Worm (Caenorhabditis elegans) whole organism, L4 larva: Measurements from ENCODE around the gene coa-7.

Experiments used
- F10B5.3 ChIP-seq: sonication (generic microtip); optimal IDR thresholded peaks from 2 replicates; lab custom pipeline; 2016; ENCODE audit warnings: mild to moderate bottlenecking, missing genetic modification characterization, missing compliant biosample characterization
- F26F4.8 ChIP-seq: fragments of 200-800 bp; sonication (Bioruptor generic); conservative IDR thresholded peaks from 2 replicates; pipeline ENCODE4 v1.3.6; 2022; ENCODE audit warnings: missing genetic modification characterization, missing compliant biosample characterization
- F37D6.2 ChIP-seq: sonication (generic microtip); optimal IDR thresholded peaks from 2 replicates; lab custom pipeline; 2016; ENCODE audit warnings: mild to moderate bottlenecking, missing genetic modification characterization, missing compliant biosample characterization
- T26A8.4 ChIP-seq: fragments of 200-800 bp; sonication (Bioruptor generic); IDR thresholded peaks from 2 replicates; pipeline ENCODE4 v1.3.6; 2022; ENCODE audit warnings: missing genetic modification characterization, missing compliant biosample characterization
- Y75B8A.6 ChIP-seq: fragments of 200-800 bp; sonication (Bioruptor generic); IDR thresholded peaks from 2 replicates; pipeline ENCODE4 v1.3.6; 2022; ENCODE audit warnings: missing genetic modification reagents, missing genetic modification characterization, missing compliant biosample characterization
- ZK337.2 ChIP-seq: fragments of 200-800 bp; sonication (Bioruptor generic); IDR thresholded peaks from 2 replicates; pipeline ENCODE4 v1.3.6; 2022; ENCODE audit warnings: missing genetic modification reagents, missing genetic modification characterization, missing compliant biosample characterization
- aha-1 ChIP-seq: fragments of 150-350 bp; peaks from one replicate; lab custom pipeline; 2014; ENCODE audit warnings: missing biosample characterization, missing genetic modification characterization
- aly-2 ChIP-seq: sonication (generic microtip); optimal IDR thresholded peaks from 2 replicates; lab custom pipeline; 2018; ENCODE audit warnings: missing biosample characterization, missing genetic modification characterization
- ama-1 ChIP-seq: fragments of 150-350 bp; optimal IDR thresholded peaks from 2 replicates; lab custom pipeline; 2014; ENCODE audit warnings: inconsistent platforms, mixed read lengths
- ceh-28 ChIP-seq: fragments of 150-350 bp; optimal IDR thresholded peaks from 2 replicates; lab custom pipeline; 2014; ENCODE audit warnings: missing biosample characterization, missing genetic modification reagents, missing genetic modification characterization
- ceh-32 ChIP-seq: sonication (generic microtip); optimal IDR thresholded peaks from 2 replicates; lab custom pipeline; 2016; ENCODE audit warnings: mild to moderate bottlenecking, missing genetic modification characterization, missing compliant biosample characterization; ENCODE audit not compliant: poor library complexity
- ceh-44 ChIP-seq: fragments of 200-800 bp; sonication (Bioruptor generic); IDR thresholded peaks from 2 replicates; pipeline ENCODE4 v1.3.6; 2022; ENCODE audit warnings: missing genetic modification reagents, missing genetic modification characterization, missing compliant biosample characterization
- ces-1 ChIP-seq: fragments of 150-350 bp; sonication (generic microtip); optimal IDR thresholded peaks from 4 replicates; lab custom pipeline; 2014; ENCODE audit warnings: missing biosample characterization, missing genetic modification reagents, missing genetic modification characterization
- cey-2 ChIP-seq: sonication (generic microtip); optimal IDR thresholded peaks from 3 replicates; lab custom pipeline; 2017; ENCODE audit warnings: missing genetic modification characterization, mild to moderate bottlenecking, missing compliant biosample characterization, antibody characterized with exemption, borderline replicate concordance; ENCODE audit not compliant: insufficient read depth
- daf-12 ChIP-seq: fragments of 150-350 bp; optimal IDR thresholded peaks from 2 replicates; lab custom pipeline; 2014; ENCODE audit warnings: missing biosample characterization, missing genetic modification reagents, missing genetic modification characterization
- daf-19 ChIP-seq: fragments of 200-800 bp; sonication (Bioruptor generic); conservative IDR thresholded peaks from 2 replicates; pipeline ENCODE4 v1.3.6; 2022; ENCODE audit warnings: missing genetic modification characterization, missing compliant biosample characterization
- daf-8 ChIP-seq: fragments of 200-800 bp; sonication (Bioruptor generic); IDR thresholded peaks from 2 replicates; pipeline ENCODE4 v1.3.6; 2022; ENCODE audit warnings: missing genetic modification characterization, missing compliant biosample characterization
- dmd-8 ChIP-seq: fragments of 200-800 bp; sonication (Bioruptor generic); IDR thresholded peaks from 2 replicates; pipeline ENCODE4 v1.3.6; 2022; ENCODE audit warnings: missing genetic modification characterization, missing compliant biosample characterization
- duxl-1 ChIP-seq: sonication (generic microtip); optimal IDR thresholded peaks from 2 replicates; lab custom pipeline; 2016; ENCODE audit warnings: mild to moderate bottlenecking, missing genetic modification characterization, moderate library complexity, missing compliant biosample characterization; ENCODE audit not compliant: poor library complexity
- dve-1 ChIP-seq: sonication (generic microtip); optimal IDR thresholded peaks from 2 replicates; lab custom pipeline; 2017; ENCODE audit warnings: antibody characterized with exemption, mild to moderate bottlenecking, missing genetic modification characterization, missing compliant biosample characterization; ENCODE audit not compliant: insufficient read depth
- egl-43 ChIP-seq: fragments of 200-800 bp; sonication (Bioruptor generic); IDR thresholded peaks from 2 replicates; pipeline ENCODE4 v1.3.6; 2022; ENCODE audit warnings: missing genetic modification reagents, missing genetic modification characterization, missing compliant biosample characterization
- gei-8 ChIP-seq: fragments of 200-800 bp; sonication (Bioruptor generic); optimal IDR thresholded peaks from 2 replicates; lab custom pipeline; 2018; ENCODE audit warnings: mild to moderate bottlenecking, missing genetic modification characterization, missing compliant biosample characterization
- jun-1 ChIP-seq: fragments of 150-350 bp; optimal IDR thresholded peaks from 2 replicates; lab custom pipeline; 2014; ENCODE audit warnings: missing biosample characterization, missing genetic modification reagents, missing genetic modification characterization
- lin-13 ChIP-seq: fragments of 150-350 bp; optimal IDR thresholded peaks from 2 replicates; lab custom pipeline; 2014; ENCODE audit warnings: missing biosample characterization, missing genetic modification reagents, missing genetic modification characterization
- lin-15B ChIP-seq: fragments of 150-350 bp; sonication (generic microtip); optimal IDR thresholded peaks from 3 replicates; lab custom pipeline; 2014; ENCODE audit warnings: missing biosample characterization, missing genetic modification characterization
- lin-29 ChIP-seq: fragments of 200-800 bp; sonication (Bioruptor generic); IDR thresholded peaks from 2 replicates; pipeline ENCODE4 v1.3.6; 2022; ENCODE audit warnings: missing genetic modification reagents, missing genetic modification characterization, missing compliant biosample characterization
- lin-38 ChIP-seq: fragments of 200-800 bp; sonication (Bioruptor generic); IDR thresholded peaks from 2 replicates; pipeline ENCODE4 v1.3.6; 2022; ENCODE audit warnings: missing genetic modification reagents, missing genetic modification characterization, missing compliant biosample characterization
- lsy-2 ChIP-seq, 2 experiments: fragments of 150-350 bp in 1 of 2; sonication (generic microtip) in 1 of 2; optimal IDR thresholded peaks; 2 replicates each; lab custom pipeline; 2014 to 2017; ENCODE audit warnings: missing biosample characterization in 2 of 2, missing genetic modification characterization in 2 of 2
- madf-5 ChIP-seq, 2 experiments: fragments of 200-800 bp; sonication (Bioruptor generic); IDR thresholded peaks; 2 replicates each; pipeline ENCODE4 v1.3.6; 2022; ENCODE audit warnings: missing compliant biosample characterization in 2 of 2, missing genetic modification characterization in 2 of 2
- mdt-29 ChIP-seq: fragments of 200-800 bp; sonication (Bioruptor generic); IDR thresholded peaks from 2 replicates; pipeline ENCODE4 v1.3.6; 2022; ENCODE audit warnings: missing genetic modification reagents, missing genetic modification characterization, missing compliant biosample characterization
- mes-2 ChIP-seq: sonication (generic microtip); optimal IDR thresholded peaks from 2 replicates; lab custom pipeline; 2016; ENCODE audit warnings: missing genotype, mild to moderate bottlenecking, missing genetic modification characterization, missing compliant biosample characterization; ENCODE audit not compliant: poor library complexity, severe bottlenecking
- mxl-2 ChIP-seq: fragments of 200-800 bp; sonication (Bioruptor generic); conservative IDR thresholded peaks from 2 replicates; pipeline ENCODE4 v1.3.6; 2022; ENCODE audit warnings: missing genetic modification reagents, missing genetic modification characterization, missing compliant biosample characterization
- mxl-3 ChIP-seq: fragments of 200-800 bp; sonication (Bioruptor generic); optimal IDR thresholded peaks from 2 replicates; lab custom pipeline; 2018; ENCODE audit warnings: mild to moderate bottlenecking, missing genetic modification characterization, missing compliant biosample characterization
- nhr-102 ChIP-seq: sonication (generic microtip); optimal IDR thresholded peaks from 2 replicates; lab custom pipeline; 2016; ENCODE audit warnings: mild to moderate bottlenecking, missing genetic modification characterization, moderate library complexity, missing compliant biosample characterization
- nhr-42 ChIP-seq: fragments of 200-800 bp; sonication (Bioruptor generic); IDR thresholded peaks from 2 replicates; pipeline ENCODE4 v1.3.6; 2022; ENCODE audit warnings: missing genetic modification characterization, missing compliant biosample characterization
- nhr-76 ChIP-seq: fragments of 150-350 bp; optimal IDR thresholded peaks from 2 replicates; lab custom pipeline; 2014; ENCODE audit warnings: missing biosample characterization, missing genetic modification characterization
- nhr-77 ChIP-seq: fragments of 150-350 bp; optimal IDR thresholded peaks from 2 replicates; lab custom pipeline; 2014; ENCODE audit warnings: missing biosample characterization, missing genetic modification characterization
- pha-4 ChIP-seq, 2 experiments: fragments of 150-350 bp in 1 of 2; fragments of 200-800 bp in 1 of 2; sonication (Bioruptor generic) in 1 of 2; IDR thresholded peaks in 1 of 2; optimal IDR thresholded peaks in 1 of 2; 2 replicates each; pipeline versions ENCODE4 v1.3.6 to Lab custom; 2014 to 2022; ENCODE audit warnings: missing genetic modification characterization in 2 of 2, missing genetic modification reagents in 2 of 2, missing biosample characterization in 1 of 2, missing compliant biosample characterization in 1 of 2
- pqm-1 ChIP-seq: sonication (generic microtip); optimal IDR thresholded peaks from 2 replicates; lab custom pipeline; 2017; ENCODE audit warnings: missing biosample characterization, missing genetic modification characterization
- saeg-2 ChIP-seq: fragments of 200-800 bp; sonication (Bioruptor generic); IDR thresholded peaks from 2 replicates; pipeline ENCODE4 v1.3.6; 2022; ENCODE audit warnings: missing genetic modification reagents, missing genetic modification characterization, missing compliant biosample characterization
- sdz-12 ChIP-seq: fragments of 200-800 bp; sonication (Bioruptor generic); optimal IDR thresholded peaks from 2 replicates; lab custom pipeline; 2018; ENCODE audit warnings: mild to moderate bottlenecking, missing genetic modification characterization, missing compliant biosample characterization
- set-16 ChIP-seq: fragments of 200-800 bp; sonication (Bioruptor generic); IDR thresholded peaks from 2 replicates; pipeline ENCODE4 v1.3.6; 2022; ENCODE audit warnings: missing genetic modification reagents, missing genetic modification characterization, missing compliant biosample characterization
- snpc-1.2 ChIP-seq: fragments of 200-800 bp; sonication (Bioruptor generic); IDR thresholded peaks from 2 replicates; pipeline ENCODE4 v1.3.6; 2022; ENCODE audit warnings: missing genetic modification reagents, missing genetic modification characterization, missing compliant biosample characterization
- spr-1 ChIP-seq: sonication (generic microtip); optimal IDR thresholded peaks from 2 replicates; lab custom pipeline; 2016; ENCODE audit warnings: mild to moderate bottlenecking, missing genetic modification characterization, missing compliant biosample characterization
- tag-97 ChIP-seq: fragments of 200-800 bp; sonication (Bioruptor generic); IDR thresholded peaks from 2 replicates; pipeline ENCODE4 v1.3.6; 2022; ENCODE audit warnings: missing genetic modification characterization, missing compliant biosample characterization
- unc-130 ChIP-seq: sonication (generic microtip); optimal IDR thresholded peaks from 2 replicates; lab custom pipeline; 2016; ENCODE audit warnings: missing genetic modification reagents, missing genetic modification characterization, missing compliant biosample characterization
- unc-62 ChIP-seq, 3 experiments: fragments of 150-350 bp in 1 of 3; sonication (generic microtip); optimal IDR thresholded peaks in 2 of 3; peaks in 1 of 3; 1 replicate in 1 of 3; 2 replicates in 2 of 3; lab custom pipeline; 2014 to 2017; ENCODE audit warnings: missing biosample characterization in 3 of 3, missing genetic modification characterization in 3 of 3, missing genetic modification reagents in 3 of 3, missing genotype in 1 of 3
- zag-1 ChIP-seq: fragments of 150-350 bp; optimal IDR thresholded peaks from 2 replicates; lab custom pipeline; 2014; ENCODE audit warnings: missing biosample characterization, missing genetic modification characterization
- zfp-2 ChIP-seq: sonication (generic microtip); optimal IDR thresholded peaks from 2 replicates; lab custom pipeline; 2016; ENCODE audit warnings: mild to moderate bottlenecking, missing genetic modification characterization, missing compliant biosample characterization
- zfp-3 ChIP-seq: fragments of 200-800 bp; sonication (Bioruptor generic); conservative IDR thresholded peaks from 2 replicates; pipeline ENCODE4 v1.3.6; 2022; ENCODE audit warnings: missing genetic modification reagents, missing genetic modification characterization, missing compliant biosample characterization
- ztf-7 ChIP-seq: fragments of 150-350 bp; optimal IDR thresholded peaks from 2 replicates; lab custom pipeline; 2014; ENCODE audit warnings: missing biosample characterization, missing genetic modification characterization

Gene coa-7

DNA sequence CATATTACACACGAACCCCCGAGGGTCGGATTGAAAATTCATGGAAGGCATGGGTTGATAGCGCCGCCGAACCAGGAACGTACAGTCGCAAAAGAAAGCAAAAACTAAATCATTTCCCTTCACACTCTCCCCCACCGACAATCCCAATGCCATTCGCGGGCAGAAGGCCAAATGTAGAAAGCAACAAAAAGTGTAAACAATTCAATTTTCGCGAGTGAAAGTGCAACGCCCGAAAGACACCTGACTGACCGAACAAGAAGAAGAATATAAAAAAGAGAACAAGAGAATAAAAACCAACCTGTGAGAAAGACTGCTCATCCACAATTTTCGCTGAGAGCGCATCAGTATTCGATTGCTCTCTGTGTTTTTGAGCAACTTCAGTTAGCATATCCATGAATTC, 33.2 kb downstream of the coa-7 start (continued):
- no peak for TF ChIP-seq pqm-1 (tag; lab: Kevin White, UChicago)
- no peak for TF ChIP-seq daf-12 (tag; lab: Kevin White, UChicago)
- TF ChIP-seq egl-43 (GFP tag; lab: Robert Waterston, UW): no peak
- TF ChIP-seq F10B5.3 (tag; lab: Kevin White, UChicago): no peak
- no peak for TF ChIP-seq jun-1 (tag; lab: Kevin White, UChicago)
- no peak for TF ChIP-seq pha-4 (GFP tag; IDR thresholded peaks at IDR 0.05; lab: Robert Waterston, UW)
- no peak for TF ChIP-seq pha-4 (tag; optimal IDR thresholded peaks at IDR 0.05; lab: Kevin White, UChicago)
- no peak for TF ChIP-seq dve-1 (tag; lab: Kevin White, UChicago)
- TF ChIP-seq nhr-42 (GFP tag; lab: Robert Waterston, UW): no peak
- TF ChIP-seq gei-8 (GFP tag; lab: Kevin White, UChicago): no peak
- TF ChIP-seq lsy-2 (tag; optimal IDR thresholded peaks at IDR 0.05; lab: Kevin White, UChicago): peak in 1 of 2 experiments; percentile 40
- TF ChIP-seq F37D6.2 (tag; lab: Kevin White, UChicago): no peak
- TF ChIP-seq duxl-1 (tag; lab: Kevin White, UChicago): no peak
- TF ChIP-seq mxl-2 (GFP tag; lab: Robert Waterston, UW): no peak
- no peak for TF ChIP-seq mdt-29 (GFP tag; lab: Robert Waterston, UW)
- no peak for TF ChIP-seq ceh-44 (GFP tag; lab: Robert Waterston, UW)
- no peak for TF ChIP-seq snpc-1.2
- TF ChIP-seq nhr-102 (tag; lab: Kevin White, UChicago): no peak
- TF ChIP-seq unc-130 (GFP tag; lab: Kevin White, UChicago): no peak
- no peak for TF ChIP-seq lin-15B (tag; lab: Kevin White, UChicago)
- peak; percentile 90 for TF ChIP-seq ama-1 (lab: Kevin White, UChicago)
- no peak for TF ChIP-seq madf-5 (GFP tag; IDR thresholded peaks at IDR 0.05; lab: Robert Waterston, UW)
- TF ChIP-seq lin-29 (GFP tag; lab: Robert Waterston, UW): no peak
- TF ChIP-seq lin-13 (GFP tag; lab: Kevin White, UChicago): no peak
- TF ChIP-seq sdz-12 (GFP tag; lab: Kevin White, UChicago): no peak
- TF ChIP-seq F26F4.8 (GFP tag; lab: Robert Waterston, UW): no peak
- TF ChIP-seq saeg-2 (GFP tag; lab: Robert Waterston, UW): no peak
- TF ChIP-seq spr-1 (tag; lab: Kevin White, UChicago): no peak
- TF ChIP-seq ZK337.2 (GFP tag; lab: Robert Waterston, UW): no peak
- TF ChIP-seq cey-2 (tag; lab: Kevin White, UChicago): no peak
- TF ChIP-seq zfp-3: no peak
- peak in 1 of 2 experiments; percentile 13 for TF ChIP-seq unc-62 (GFP tag; optimal IDR thresholded peaks at IDR 0.05 in 1 of 2; lab: Kevin White, UChicago)
- TF ChIP-seq unc-62 (tag; optimal IDR thresholded peaks at IDR 0.05; lab: Kevin White, UChicago): no peak
- peak; percentile 42 for TF ChIP-seq nhr-77
- TF ChIP-seq daf-8 (GFP tag; lab: Robert Waterston, UW): no peak
- no peak for TF ChIP-seq dmd-8 (GFP tag; lab: Robert Waterston, UW)
- TF ChIP-seq set-16: no peak
- no peak for TF ChIP-seq zag-1 (tag; lab: Kevin White, UChicago)
- TF ChIP-seq ces-1: no peak
- TF ChIP-seq ceh-32 (tag; lab: Kevin White, UChicago): no peak
- no peak for TF ChIP-seq ceh-28 (tag; lab: Kevin White, UChicago)
- no peak for TF ChIP-seq ztf-7 (tag; lab: Kevin White, UChicago)
- TF ChIP-seq tag-97 (GFP tag; lab: Robert Waterston, UW): no peak
- peak; percentile 38 for TF ChIP-seq aly-2 (tag; lab: Kevin White, UChicago)
- no peak for TF ChIP-seq aha-1 (tag; lab: Kevin White, UChicago)
- no peak for TF ChIP-seq daf-19 (GFP tag; lab: Robert Waterston, UW)
- TF ChIP-seq mes-2: no peak
- TF ChIP-seq nhr-76 (tag; lab: Kevin White, UChicago): no peak
- no peak for TF ChIP-seq zfp-2 (tag; lab: Kevin White, UChicago)
- peak; percentile 29; the same call in 1 of the 2 replicates for TF ChIP-seq lin-38 (GFP tag; lab: Robert Waterston, UW)
- peak; percentile 21 for TF ChIP-seq mxl-3 (GFP tag; lab: Kevin White, UChicago)
- TF ChIP-seq T26A8.4 (GFP tag; lab: Robert Waterston, UW): no peak
- TF ChIP-seq Y75B8A.6 (GFP tag; lab: Robert Waterston, UW): no peak
